Fruit fly (Drosophila melanogaster): Measurements from ENCODE around the gene Atg17.

Atg17 gene

DNA sequence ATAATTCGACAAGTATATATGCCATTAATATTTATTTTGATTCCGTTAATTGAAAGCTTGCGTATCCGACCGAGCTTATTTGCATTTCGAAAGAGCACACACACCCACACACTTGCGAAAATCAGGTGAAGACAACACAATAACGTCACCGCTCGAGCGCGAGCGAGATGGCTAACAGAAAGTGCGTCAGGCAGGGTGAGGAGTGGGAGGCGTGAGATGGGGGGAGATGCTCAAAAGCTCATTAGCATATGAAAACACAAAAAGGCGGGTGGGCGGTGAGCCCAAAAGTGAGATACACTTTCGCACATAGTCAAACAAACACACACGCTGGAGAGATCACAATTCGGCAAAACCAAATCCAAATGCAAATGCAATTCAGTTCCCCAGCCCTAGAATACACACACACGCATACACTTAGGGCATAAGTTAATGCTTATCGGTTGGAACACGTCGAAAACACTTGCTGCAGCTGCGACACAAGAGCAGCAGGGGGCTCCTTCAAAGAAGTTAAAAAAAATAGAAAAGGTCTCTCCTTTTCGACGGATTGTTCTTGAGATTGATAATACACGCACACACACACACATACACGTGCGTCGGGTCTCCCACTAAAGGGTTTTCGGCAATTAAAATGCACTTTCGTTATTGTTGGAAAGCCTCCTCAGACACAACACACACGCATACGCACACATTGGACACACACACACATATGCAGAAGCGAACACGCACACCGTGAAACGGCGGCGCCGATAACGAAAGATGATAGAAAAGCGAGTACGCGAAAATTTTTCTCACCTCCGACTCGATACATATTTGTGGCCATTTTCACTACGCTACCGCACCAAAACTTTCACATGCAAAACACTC is 21.6 kb upstream of the Atg17 start:
- TF ChIP-seq salr (GFP tag; optimal IDR thresholded peaks at IDR 0.05): no peak
- TF ChIP-seq CG9139 (GFP tag; optimal IDR thresholded peaks at IDR 0.05): no peak
- 0 out of 3 replicates have a peak, but pooled peaks have one; percentile 38 for TF ChIP-seq CG6163 (GFP tag; IDR thresholded peaks at IDR 0.05)
- TF ChIP-seq CG6792 (GFP tag; optimal IDR thresholded peaks at IDR 0.05): peak; percentile 5
- 0 out of 2 replicates have a peak, but pooled peaks have one; percentile 11 for TF ChIP-seq Gug (GFP tag; IDR thresholded peaks at IDR 0.05)
- peak; percentile 41 for TF ChIP-seq fkh (GFP tag; optimal IDR thresholded peaks at IDR 0.05)
- no peak for TF ChIP-seq CG32006 (GFP tag; optimal IDR thresholded peaks at IDR 0.05)
- peak; percentile 10; the same call in 1 of the 2 replicates for TF ChIP-seq CG15336 (GFP tag; IDR thresholded peaks at IDR 0.05)
- peak; percentile 7 for TF ChIP-seq cyc (GFP tag; optimal IDR thresholded peaks at IDR 0.05)
- TF ChIP-seq esn (GFP tag; optimal IDR thresholded peaks at IDR 0.05): peak; percentile 28
- TF ChIP-seq Eip78C (GFP tag): peak; percentile 83
- peak; percentile 24 for TF ChIP-seq CG31627 (GFP tag; optimal IDR thresholded peaks at IDR 0.05)
- TF ChIP-seq CG3032 (tag; optimal IDR thresholded peaks at IDR 0.05): peak; percentile 17
- no peak for TF ChIP-seq Hr38 (GFP tag; optimal IDR thresholded peaks at IDR 0.05)
- peak; percentile 22 for TF ChIP-seq CG34406 (GFP tag; optimal IDR thresholded peaks at IDR 0.05)
- peak; percentile 22 for TF ChIP-seq vri (GFP tag; optimal IDR thresholded peaks at IDR 0.05)
- peak; percentile 60 for TF ChIP-seq Eip93F (GFP tag; optimal IDR thresholded peaks at IDR 0.05)
- no peak for TF ChIP-seq CG11902 (GFP tag; optimal IDR thresholded peaks at IDR 0.05)
- peak; percentile 88 for TF ChIP-seq svp (GFP tag)
- peak; percentile 18 for TF ChIP-seq Sox14 (GFP tag; optimal IDR thresholded peaks at IDR 0.05)

dm6 chr3R:5648569-5649476 is 20.7 kb upstream of the Atg17 start, which contains the start of the genes MTA1-like and Sec23:
Gene MTA1-like, minus strand, starts transcription at chr3R:5648738.
Gene Sec23, plus strand, starts transcription at chr3R:5649065.
- peak; percentile 58 for TF ChIP-seq lz (GFP tag; optimal IDR thresholded peaks at IDR 0.05)
- TF ChIP-seq Sox15 (GFP tag; optimal IDR thresholded peaks at IDR 0.05): peak; percentile 43
- TF ChIP-seq Hr39 (GFP tag; optimal IDR thresholded peaks at IDR 0.05): peak; percentile 68
- no peak for TF ChIP-seq CG6276 (GFP tag; optimal IDR thresholded peaks at IDR 0.05)
- TF ChIP-seq Hr38 (GFP tag; optimal IDR thresholded peaks at IDR 0.05): no peak
- TF ChIP-seq OdsH (GFP tag; optimal IDR thresholded peaks at IDR 0.05): peak; percentile 76
- peak; percentile 44 for TF ChIP-seq Met (GFP tag; optimal IDR thresholded peaks at IDR 0.05)
- TF ChIP-seq CG8632 (GFP tag; optimal IDR thresholded peaks at IDR 0.05): peak; percentile 61
- 0 out of 2 replicates have a peak, but pooled peaks have one; percentile 11 for TF ChIP-seq CG11294 (GFP tag; IDR thresholded peaks at IDR 0.05)
- TF ChIP-seq CG6792 (GFP tag; optimal IDR thresholded peaks at IDR 0.05): peak; percentile 58
- no peak for TF ChIP-seq CG6808 (GFP tag; optimal IDR thresholded peaks at IDR 0.05)
- TF ChIP-seq acj6 (GFP tag; optimal IDR thresholded peaks at IDR 0.05): peak; percentile 80
- peak; percentile 63 for TF ChIP-seq achi (GFP tag; optimal IDR thresholded peaks at IDR 0.05)
- no peak for TF ChIP-seq Eip93F (GFP tag; optimal IDR thresholded peaks at IDR 0.05)
- TF ChIP-seq CG8319 (GFP tag; optimal IDR thresholded peaks at IDR 0.05): peak; percentile 34
- TF ChIP-seq CG6163 (GFP tag; IDR thresholded peaks at IDR 0.05): peak; percentile 31; the same call in 1 of the 3 replicates
- TF ChIP-seq fkh (GFP tag; optimal IDR thresholded peaks at IDR 0.05): peak; percentile 91
- TF ChIP-seq spab (GFP tag; optimal IDR thresholded peaks at IDR 0.05): no peak
- TF ChIP-seq dsx (GFP tag; optimal IDR thresholded peaks at IDR 0.05; ENCODE audit: poor library complexity, severe bottlenecking): peak; percentile 48
- TF ChIP-seq CG10669 (GFP tag; optimal IDR thresholded peaks at IDR 0.05): peak; percentile 21
- 0 out of 3 replicates have a peak, but pooled peaks have one; percentile 38 for TF ChIP-seq eg (GFP tag; IDR thresholded peaks at IDR 0.05)
- TF ChIP-seq Eip78C (GFP tag): peak; percentile 57
- peak; percentile 54 for TF ChIP-seq CG3032 (tag; optimal IDR thresholded peaks at IDR 0.05)
- no peak for TF ChIP-seq dac (GFP tag; optimal IDR thresholded peaks at IDR 0.05)
- TF ChIP-seq CG8119 (GFP tag; IDR thresholded peaks at IDR 0.05): no peak
- peak; percentile 58 for TF ChIP-seq Sox102F (GFP tag; optimal IDR thresholded peaks at IDR 0.05)
- TF ChIP-seq Lpt (GFP tag; optimal IDR thresholded peaks at IDR 0.05): peak; percentile 4
- peak; percentile 88 for TF ChIP-seq svp (GFP tag)
- TF ChIP-seq CG6854 (GFP tag; optimal IDR thresholded peaks at IDR 0.05): peak; percentile 12
- TF ChIP-seq CG9139 (GFP tag; optimal IDR thresholded peaks at IDR 0.05): no peak
- TF ChIP-seq CG32006 (GFP tag; optimal IDR thresholded peaks at IDR 0.05): peak; percentile 66
- peak; percentile 65 for TF ChIP-seq CG31627 (GFP tag; optimal IDR thresholded peaks at IDR 0.05)
- TF ChIP-seq pdm3 (GFP tag; optimal IDR thresholded peaks at IDR 0.05): peak; percentile 44
- TF ChIP-seq esn (GFP tag; optimal IDR thresholded peaks at IDR 0.05): peak; percentile 73
- TF ChIP-seq Hr4 (GFP tag; optimal IDR thresholded peaks at IDR 0.05): peak; percentile 61
- peak; percentile 49 for TF ChIP-seq CG11902 (GFP tag; optimal IDR thresholded peaks at IDR 0.05)
- TF ChIP-seq ss (GFP tag; optimal IDR thresholded peaks at IDR 0.05): peak; percentile 21 to 28
